Fruit fly (Drosophila melanogaster): Measurements from ENCODE around the gene UGP.

Gene UGP

dm6 chr3L:9368665-9369064, 9.9 kb upstream of the UGP start:
- TF ChIP-seq vri (GFP tag; optimal IDR thresholded peaks at IDR 0.05) = no peak
- TF ChIP-seq svp (GFP tag) = peak; percentile 77

DNA sequence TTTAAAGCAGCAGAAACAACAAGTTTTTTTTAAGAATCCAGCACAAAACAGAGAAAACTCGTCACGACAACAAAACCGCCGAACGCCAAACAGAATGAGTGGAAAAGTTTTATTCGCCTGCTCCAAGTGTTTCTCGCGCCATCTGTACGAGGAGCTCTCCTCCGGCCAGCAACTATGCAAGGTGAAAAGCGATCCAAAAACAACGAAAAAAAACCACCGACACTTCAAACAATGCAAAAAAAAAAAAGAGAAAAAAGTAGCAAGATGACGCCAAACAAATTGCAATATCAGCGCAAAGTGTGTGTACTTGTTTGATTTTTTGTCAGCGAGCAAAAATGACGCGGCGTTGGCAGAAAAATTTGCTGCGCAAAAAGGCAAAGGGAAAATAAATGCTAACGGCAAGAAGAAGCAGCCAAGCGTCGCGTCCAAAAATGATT, 8.7 kb upstream of the UGP start:
- peak; percentile 54 for TF ChIP-seq CG6854 (GFP tag; optimal IDR thresholded peaks at IDR 0.05)
- no peak for TF ChIP-seq Lpt (GFP tag; optimal IDR thresholded peaks at IDR 0.05)
- peak; percentile 26 for TF ChIP-seq dac (GFP tag; optimal IDR thresholded peaks at IDR 0.05)
- TF ChIP-seq CG11762 (GFP tag; optimal IDR thresholded peaks at IDR 0.05; ENCODE audit: insufficient read depth) = no peak
- no peak for TF ChIP-seq pdm3 (GFP tag; optimal IDR thresholded peaks at IDR 0.05)
- no peak for TF ChIP-seq CG32006 (GFP tag; optimal IDR thresholded peaks at IDR 0.05)
- TF ChIP-seq Sox15 (GFP tag; optimal IDR thresholded peaks at IDR 0.05) = no peak
- no peak for TF ChIP-seq Ets21C (GFP tag; optimal IDR thresholded peaks at IDR 0.05)
- TF ChIP-seq CG6163 (GFP tag; IDR thresholded peaks at IDR 0.05) = peak; percentile 59; the same call in 1 of the 3 replicates
- TF ChIP-seq CG10669 (GFP tag; optimal IDR thresholded peaks at IDR 0.05) = peak; percentile 46
- no peak for TF ChIP-seq Eip93F (GFP tag; optimal IDR thresholded peaks at IDR 0.05)
- TF ChIP-seq vri (GFP tag; optimal IDR thresholded peaks at IDR 0.05) = no peak
- TF ChIP-seq Ets96B (tag; optimal IDR thresholded peaks at IDR 0.05) = peak; percentile 24
- TF ChIP-seq OdsH (GFP tag; optimal IDR thresholded peaks at IDR 0.05) = no peak
- TF ChIP-seq dsx (GFP tag; optimal IDR thresholded peaks at IDR 0.05; ENCODE audit: poor library complexity, severe bottlenecking) = peak; percentile 41
- TF ChIP-seq Hr39 (GFP tag; optimal IDR thresholded peaks at IDR 0.05) = no peak
- peak; percentile 77 for TF ChIP-seq CG6808 (GFP tag; optimal IDR thresholded peaks at IDR 0.05)
- no peak for TF ChIP-seq Blimp-1 (GFP tag; optimal IDR thresholded peaks at IDR 0.05)
- TF ChIP-seq CG11902 (GFP tag; optimal IDR thresholded peaks at IDR 0.05) = no peak
- TF ChIP-seq spab (GFP tag; optimal IDR thresholded peaks at IDR 0.05) = peak; percentile 59
- peak; percentile 41 for TF ChIP-seq CG1621 (tag; optimal IDR thresholded peaks at IDR 0.05)
- no peak for TF ChIP-seq esn (GFP tag; optimal IDR thresholded peaks at IDR 0.05)
- TF ChIP-seq CG6792 (GFP tag; optimal IDR thresholded peaks at IDR 0.05) = no peak
- TF ChIP-seq lz (GFP tag; optimal IDR thresholded peaks at IDR 0.05) = no peak
- TF ChIP-seq fd59A (GFP tag; optimal IDR thresholded peaks at IDR 0.05) = no peak
- TF ChIP-seq Smox (GFP tag; optimal IDR thresholded peaks at IDR 0.05) = no peak
- no peak for TF ChIP-seq salr (GFP tag; optimal IDR thresholded peaks at IDR 0.05)
- peak; percentile 20 for TF ChIP-seq CG34406 (GFP tag; optimal IDR thresholded peaks at IDR 0.05)
- TF ChIP-seq Sox102F (GFP tag; optimal IDR thresholded peaks at IDR 0.05) = no peak
- peak; percentile 81 for TF ChIP-seq eg (GFP tag; IDR thresholded peaks at IDR 0.05)
- TF ChIP-seq Eip78C (GFP tag) = peak; percentile 27
- TF ChIP-seq CG11294 (GFP tag; IDR thresholded peaks at IDR 0.05) = no peak
- no peak for TF ChIP-seq Gug (GFP tag; IDR thresholded peaks at IDR 0.05)
- TF ChIP-seq fd85E (GFP tag; optimal IDR thresholded peaks at IDR 0.05) = no peak
- no peak for TF ChIP-seq CG7368 (GFP tag; optimal IDR thresholded peaks at IDR 0.05)
- TF ChIP-seq acj6 (GFP tag; optimal IDR thresholded peaks at IDR 0.05) = no peak
- no peak for TF ChIP-seq Eip75B (GFP tag; optimal IDR thresholded peaks at IDR 0.05)
- TF ChIP-seq cyc (GFP tag; optimal IDR thresholded peaks at IDR 0.05) = no peak
- TF ChIP-seq fkh (GFP tag; optimal IDR thresholded peaks at IDR 0.05) = no peak
- no peak for TF ChIP-seq Hr38 (GFP tag; optimal IDR thresholded peaks at IDR 0.05)
- TF ChIP-seq CG8632 (GFP tag; optimal IDR thresholded peaks at IDR 0.05) = no peak
- TF ChIP-seq Sox14 (GFP tag; optimal IDR thresholded peaks at IDR 0.05) = peak; percentile 30
- TF ChIP-seq topi (GFP tag; optimal IDR thresholded peaks at IDR 0.05) = no peak
- no peak for TF ChIP-seq net (GFP tag; optimal IDR thresholded peaks at IDR 0.05)
- TF ChIP-seq CG4318 (GFP tag; optimal IDR thresholded peaks at IDR 0.05) = no peak
- no peak for TF ChIP-seq CG3919 (GFP tag; optimal IDR thresholded peaks at IDR 0.05)
- TF ChIP-seq svp (GFP tag) = no peak
- peak; percentile 72 for TF ChIP-seq CG15336 (GFP tag; IDR thresholded peaks at IDR 0.05)
- TF ChIP-seq ss (GFP tag; optimal IDR thresholded peaks at IDR 0.05) = peak; percentile 78 to 81
- no peak for TF ChIP-seq CG8319 (GFP tag; optimal IDR thresholded peaks at IDR 0.05)

All from whole organism, prepupa.